Worm (Caenorhabditis elegans) whole organism, L3 larva: ENCODE measurements around the gene seu-1.
A peak's percentile ranks its signal among the peaks of the same experiment; 100 is the strongest.

Experiments
- R02D3.7 ChIP-seq: fragments of 150-350 bp; optimal IDR thresholded peaks from 2 replicates; lab custom pipeline; 2014; ENCODE audit warnings: missing biosample characterization, missing genetic modification characterization
- ZK546.5 ChIP-seq: sonication (generic microtip); optimal IDR thresholded peaks from 2 replicates; lab custom pipeline; 2017; ENCODE audit warnings: missing biosample characterization, missing genetic modification characterization
- aly-2 ChIP-seq: fragments of 150-350 bp; optimal IDR thresholded peaks from 2 replicates; lab custom pipeline; 2014; ENCODE audit warnings: missing biosample characterization, missing genetic modification characterization
- ama-1 ChIP-seq: fragments of 150-350 bp; optimal IDR thresholded peaks from 2 replicates; lab custom pipeline; 2018
- ceh-16 ChIP-seq: sonication (generic microtip); optimal IDR thresholded peaks from 2 replicates; lab custom pipeline; 2017; ENCODE audit warnings: missing biosample characterization, missing genetic modification characterization
- ceh-28 ChIP-seq: fragments of 150-350 bp; optimal IDR thresholded peaks from 2 replicates; lab custom pipeline; 2014; ENCODE audit warnings: missing biosample characterization, missing genetic modification reagents, missing genetic modification characterization
- ceh-9 ChIP-seq: sonication (generic microtip); optimal IDR thresholded peaks from 2 replicates; lab custom pipeline; 2018; ENCODE audit warnings: missing biosample characterization, missing genetic modification characterization
- daf-12 ChIP-seq: fragments of 150-350 bp; optimal IDR thresholded peaks from 2 replicates; lab custom pipeline; 2014; ENCODE audit warnings: missing biosample characterization, missing genetic modification reagents, missing genetic modification characterization
- egl-27 ChIP-seq: sonication (generic microtip); optimal IDR thresholded peaks from 4 replicates; lab custom pipeline; 2017; ENCODE audit warnings: missing biosample characterization, missing genetic modification reagents, missing genetic modification characterization
- elt-2 ChIP-seq: sonication (generic microtip); optimal IDR thresholded peaks from 2 replicates; lab custom pipeline; 2016; ENCODE audit warnings: missing genetic modification reagents, mild to moderate bottlenecking, missing genetic modification characterization, missing compliant biosample characterization
- elt-3 ChIP-seq, 3 experiments: fragments of 150-350 bp in 1 of 3; sonication (generic microtip) in 2 of 3; optimal IDR thresholded peaks; 2 replicates in 2 of 3; 4 replicates in 1 of 3; lab custom pipeline; 2014 to 2017; ENCODE audit warnings: missing biosample characterization in 3 of 3, missing genetic modification characterization in 3 of 3
- fkh-10 ChIP-seq: sonication (generic microtip); optimal IDR thresholded peaks from 2 replicates; lab custom pipeline; 2017; ENCODE audit warnings: missing biosample characterization, missing genetic modification reagents, missing genetic modification characterization
- fkh-2 ChIP-seq: fragments of 150-350 bp; optimal IDR thresholded peaks from 2 replicates; lab custom pipeline; 2014; ENCODE audit warnings: missing biosample characterization, missing genetic modification reagents, missing genetic modification characterization
- lin-15B ChIP-seq: fragments of 150-350 bp; optimal IDR thresholded peaks from 2 replicates; lab custom pipeline; 2014; ENCODE audit warnings: missing biosample characterization, missing genetic modification characterization
- lin-39 ChIP-seq: fragments of 150-350 bp; optimal IDR thresholded peaks from 2 replicates; lab custom pipeline; 2018; ENCODE audit warnings: missing biosample characterization, missing genetic modification reagents, missing genetic modification characterization
- lsy-12 ChIP-seq: sonication (generic microtip); optimal IDR thresholded peaks from 2 replicates; lab custom pipeline; 2016; ENCODE audit warnings: mild to moderate bottlenecking, missing genetic modification characterization, missing compliant biosample characterization
- mdl-1 ChIP-seq: fragments of 150-350 bp; optimal IDR thresholded peaks from 2 replicates; lab custom pipeline; 2014; ENCODE audit warnings: missing biosample characterization, missing genetic modification characterization
- nfya-1 ChIP-seq: sonication (generic microtip); optimal IDR thresholded peaks from 2 replicates; lab custom pipeline; 2017; ENCODE audit warnings: missing genetic modification characterization, mild to moderate bottlenecking, missing compliant biosample characterization, antibody characterized with exemption, moderate library complexity; ENCODE audit not compliant: insufficient read depth
- nhr-11 ChIP-seq: fragments of 150-350 bp; optimal IDR thresholded peaks from 2 replicates; lab custom pipeline; 2014; ENCODE audit warnings: missing biosample characterization, missing genetic modification characterization
- nhr-12 ChIP-seq: fragments of 150-350 bp; optimal IDR thresholded peaks from 2 replicates; lab custom pipeline; 2014; ENCODE audit warnings: missing biosample characterization, missing genetic modification characterization
- nhr-23 ChIP-seq: fragments of 150-350 bp; optimal IDR thresholded peaks from 2 replicates; lab custom pipeline; 2014; ENCODE audit warnings: missing biosample characterization, missing genetic modification reagents, missing genetic modification characterization
- nhr-237 ChIP-seq: fragments of 150-350 bp; optimal IDR thresholded peaks from 2 replicates; lab custom pipeline; 2014; ENCODE audit warnings: missing biosample characterization, missing genetic modification characterization
- nhr-25 ChIP-seq: sonication (generic microtip); optimal IDR thresholded peaks from 2 replicates; lab custom pipeline; 2017; ENCODE audit warnings: missing biosample characterization, missing genetic modification characterization
- nhr-28 ChIP-seq: fragments of 150-350 bp; optimal IDR thresholded peaks from 2 replicates; lab custom pipeline; 2014; ENCODE audit warnings: missing biosample characterization, missing genetic modification characterization
- nhr-77 ChIP-seq: fragments of 150-350 bp; optimal IDR thresholded peaks from 2 replicates; lab custom pipeline; 2014; ENCODE audit warnings: missing biosample characterization, missing genetic modification characterization
- pha-4 ChIP-seq: fragments of 150-350 bp; optimal IDR thresholded peaks from 2 replicates; lab custom pipeline; 2014; ENCODE audit warnings: missing biosample characterization, missing genetic modification reagents, missing genetic modification characterization
- pqm-1 ChIP-seq: fragments of 150-350 bp; optimal IDR thresholded peaks from 2 replicates; lab custom pipeline; 2017; ENCODE audit warnings: missing biosample characterization, missing genetic modification characterization, inconsistent platforms
- sea-2 ChIP-seq: fragments of 150-350 bp; sonication (generic microtip); optimal IDR thresholded peaks from 4 replicates; lab custom pipeline; 2014; ENCODE audit warnings: missing biosample characterization, missing genetic modification reagents, missing genetic modification characterization
- skn-1 ChIP-seq: fragments of 150-350 bp; optimal IDR thresholded peaks from 2 replicates; lab custom pipeline; 2014; ENCODE audit warnings: missing biosample characterization, missing genetic modification characterization
- snpc-4 ChIP-seq: fragments of 150-350 bp; optimal IDR thresholded peaks from 2 replicates; lab custom pipeline; 2014; ENCODE audit warnings: missing biosample characterization, missing genetic modification characterization
- tbx-2 ChIP-seq: sonication (generic microtip); optimal IDR thresholded peaks from 2 replicates; lab custom pipeline; 2016; ENCODE audit warnings: mild to moderate bottlenecking, missing genetic modification characterization, missing compliant biosample characterization
- unc-39 ChIP-seq: sonication (generic microtip); optimal IDR thresholded peaks from 4 replicates; lab custom pipeline; 2017; ENCODE audit warnings: missing biosample characterization, missing genetic modification characterization
- unc-62 ChIP-seq: fragments of 150-350 bp; sonication (generic microtip); optimal IDR thresholded peaks from 4 replicates; lab custom pipeline; 2014; ENCODE audit warnings: missing biosample characterization, missing genetic modification reagents, missing genetic modification characterization
- ztf-11 ChIP-seq: fragments of 150-350 bp; optimal IDR thresholded peaks from 2 replicates; lab custom pipeline; 2014; ENCODE audit warnings: missing biosample characterization, missing genetic modification characterization
- ztf-4 ChIP-seq: fragments of 150-350 bp; optimal IDR thresholded peaks from 2 replicates; lab custom pipeline; 2014; ENCODE audit warnings: missing biosample characterization, missing genetic modification characterization

Gene seu-1

ce11 chrIV:6325772-6326171 is 3.7 kb upstream of the seu-1 start:
- no peak for TF ChIP-seq nhr-28 (tag; lab: Kevin White, UChicago)
- TF ChIP-seq nfya-1, result no peak
- no peak for TF ChIP-seq nhr-77
- TF ChIP-seq nhr-25 (tag; lab: Kevin White, UChicago), result no peak
- TF ChIP-seq daf-12 (tag; lab: Kevin White, UChicago), result no peak
- no peak for TF ChIP-seq mdl-1 (tag; lab: Kevin White, UChicago)
- TF ChIP-seq aly-2 (tag; lab: Kevin White, UChicago), result no peak
- TF ChIP-seq tbx-2 (tag; lab: Kevin White, UChicago), result no peak
- no peak for TF ChIP-seq ztf-4 (tag; lab: Kevin White, UChicago)
- TF ChIP-seq nhr-12 (tag; lab: Kevin White, UChicago), result no peak
- TF ChIP-seq R02D3.7 (tag; lab: Kevin White, UChicago), result no peak
- TF ChIP-seq nhr-23, result no peak
- TF ChIP-seq skn-1 (tag; lab: Kevin White, UChicago), result no peak
- TF ChIP-seq elt-2 (tag; lab: Kevin White, UChicago), result no peak
- TF ChIP-seq unc-39 (tag; lab: Kevin White, UChicago), result no peak
- no peak for TF ChIP-seq ceh-9 (tag; lab: Kevin White, UChicago)
- TF ChIP-seq unc-62 (GFP tag; lab: Kevin White, UChicago), result no peak
- no peak for TF ChIP-seq pqm-1 (tag; lab: Kevin White, UChicago)
- TF ChIP-seq fkh-2, result no peak
- TF ChIP-seq ceh-16 (tag; lab: Kevin White, UChicago), result no peak

ce11 chrIV:6326448-6326847 is 3.0 kb upstream of the seu-1 start, which contains the start of gene lsm-8:
Gene lsm-8 (plus strand): TSS chrIV:6326526.
- no peak for TF ChIP-seq elt-3 (tag; optimal IDR thresholded peaks at IDR 0.05; lab: Kevin White, UChicago)

ce11 chrIV:6327363-6328015 is 1.9 kb upstream of the seu-1 start:
- no peak for TF ChIP-seq ama-1 (lab: Kevin White, UChicago)
- no peak for TF ChIP-seq fkh-2
- no peak for TF ChIP-seq pha-4 (tag; lab: Kevin White, UChicago)
- no peak for TF ChIP-seq nhr-23
- TF ChIP-seq elt-2 (tag; lab: Kevin White, UChicago), result peak; percentile 71
- no peak for TF ChIP-seq egl-27 (tag; lab: Kevin White, UChicago)
- TF ChIP-seq unc-39 (tag; lab: Kevin White, UChicago), result no peak
- peak; percentile 53 for TF ChIP-seq lin-15B (tag; lab: Kevin White, UChicago)
- TF ChIP-seq sea-2 (GFP tag; lab: Kevin White, UChicago), result no peak
- peak; percentile 76 for TF ChIP-seq ceh-28
- peak; percentile 19 for TF ChIP-seq snpc-4 (tag; lab: Kevin White, UChicago)
- no peak for TF ChIP-seq lsy-12 (tag; lab: Kevin White, UChicago)
- TF ChIP-seq lin-39, result peak; percentile 53
- TF ChIP-seq fkh-10 (GFP tag; lab: Kevin White, UChicago), result no peak
- no peak for TF ChIP-seq ZK546.5 (tag; lab: Kevin White, UChicago)
- no peak for TF ChIP-seq skn-1 (tag; lab: Kevin White, UChicago)
- no peak for TF ChIP-seq nhr-77
- TF ChIP-seq pqm-1 (tag; lab: Kevin White, UChicago), result no peak
- TF ChIP-seq ztf-11 (tag; lab: Kevin White, UChicago), result no peak
- TF ChIP-seq nhr-237 (tag; lab: Kevin White, UChicago), result no peak
- no peak for TF ChIP-seq ceh-9 (tag; lab: Kevin White, UChicago)
- TF ChIP-seq nfya-1, result peak; percentile 8
- TF ChIP-seq unc-62 (GFP tag; lab: Kevin White, UChicago), result no peak

- no peak for TF ChIP-seq ceh-28
- no peak for TF ChIP-seq egl-27 (tag; lab: Kevin White, UChicago)
- no peak for TF ChIP-seq ZK546.5 (tag; lab: Kevin White, UChicago)
- no peak for TF ChIP-seq fkh-10 (GFP tag; lab: Kevin White, UChicago)
- no peak for TF ChIP-seq daf-12 (tag; lab: Kevin White, UChicago)
- TF ChIP-seq ztf-11 (tag; lab: Kevin White, UChicago), result no peak
- TF ChIP-seq elt-2 (tag; lab: Kevin White, UChicago), result no peak
- no peak for TF ChIP-seq mdl-1 (tag; lab: Kevin White, UChicago)
- TF ChIP-seq nhr-237 (tag; lab: Kevin White, UChicago), result no peak
- TF ChIP-seq unc-62 (GFP tag; lab: Kevin White, UChicago), result no peak
- TF ChIP-seq nhr-11 (tag; lab: Kevin White, UChicago), result no peak
- TF ChIP-seq unc-39 (tag; lab: Kevin White, UChicago), result no peak
- no peak for TF ChIP-seq tbx-2 (tag; lab: Kevin White, UChicago)
Measured at ce11 chrIV:6328198-6328597, 1.2 kb upstream of the seu-1 start.
